Fruit fly (Drosophila melanogaster): ENCODE measurements around the gene CG11333.

DNA sequence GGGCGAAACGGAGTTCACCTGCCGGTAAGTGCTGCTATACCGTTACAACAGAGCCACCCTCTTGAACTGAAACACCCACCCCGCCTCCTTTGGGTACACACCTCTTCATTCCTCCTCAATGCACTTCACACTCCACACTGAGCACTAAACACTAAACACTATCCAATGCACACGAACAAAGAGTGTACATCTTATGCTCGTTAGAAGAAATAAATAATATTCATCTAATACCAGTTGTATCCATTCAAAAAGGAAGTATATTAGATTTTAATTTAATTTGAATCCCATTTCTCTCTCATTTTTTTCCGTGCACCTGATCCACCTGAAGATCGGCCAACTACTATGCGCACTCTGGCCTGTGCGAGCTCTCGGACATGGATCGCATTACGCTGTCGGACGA is 40.6 kb downstream of the CG11333 start:
- TF ChIP-seq chn (GFP tag; optimal IDR thresholded peaks at IDR 0.05): no peak
- TF ChIP-seq CG31365 (tag; optimal IDR thresholded peaks at IDR 0.05): no peak
- no peak for TF ChIP-seq br (optimal IDR thresholded peaks at IDR 0.05)
- TF ChIP-seq Hr51 (GFP tag; optimal IDR thresholded peaks at IDR 0.05): no peak
- no peak for TF ChIP-seq fru (optimal IDR thresholded peaks at IDR 0.05)
- TF ChIP-seq dm (GFP tag; optimal IDR thresholded peaks at IDR 0.05): no peak
- no peak for TF ChIP-seq CG11696 (GFP tag; IDR thresholded peaks at IDR 0.05)
- no peak for TF ChIP-seq tll (GFP tag; optimal IDR thresholded peaks at IDR 0.05)
- TF ChIP-seq Eip74EF (GFP tag; optimal IDR thresholded peaks at IDR 0.05): no peak
- no peak for TF ChIP-seq CG16863 (GFP tag; optimal IDR thresholded peaks at IDR 0.05)
- no peak for TF ChIP-seq slou (GFP tag; optimal IDR thresholded peaks at IDR 0.05)
- TF ChIP-seq Nf-YA (GFP tag; IDR thresholded peaks at IDR 0.05): no peak
- no peak for TF ChIP-seq Mrtf (GFP tag; IDR thresholded peaks at IDR 0.05)
